Fruit fly (Drosophila melanogaster) whole organism, adult: Measurements from ENCODE around the gene CG42564.

Source experiments
- CG11617 ChIP-seq: fragments of 200-800 bp; sonication (Bioruptor generic); optimal IDR thresholded peaks from 2 replicates; lab custom pipeline; 2017; ENCODE audit warnings: mild to moderate bottlenecking, missing biosample characterization, missing genetic modification reagents, missing genetic modification characterization
- CG12768 ChIP-seq: fragments of 200-800 bp; sonication (Bioruptor generic); optimal IDR thresholded peaks from 2 replicates; lab custom pipeline; 2017; ENCODE audit warnings: missing biosample characterization, missing genetic modification characterization, mild to moderate bottlenecking, moderate library complexity, missing genetic modification reagents
- CG14711 ChIP-seq: fragments of 200-800 bp; sonication (Bioruptor generic); optimal IDR thresholded peaks from 2 replicates; lab custom pipeline; 2018; ENCODE audit warnings: missing biosample characterization, mild to moderate bottlenecking, missing genetic modification characterization, moderate library complexity
- CG33017 ChIP-seq: fragments of 200-800 bp; sonication (Bioruptor generic); optimal IDR thresholded peaks from 2 replicates; lab custom pipeline; 2018; ENCODE audit warnings: missing biosample characterization, mild to moderate bottlenecking, missing genetic modification characterization, moderate library complexity
- CG5204 ChIP-seq: fragments of 200-800 bp; sonication (Bioruptor generic); optimal IDR thresholded peaks from 2 replicates; lab custom pipeline; 2016; ENCODE audit warnings: missing biosample characterization, missing genetic modification characterization
- Crg-1 ChIP-seq: fragments of 200-800 bp; sonication (Bioruptor generic); optimal IDR thresholded peaks from 2 replicates; lab custom pipeline; 2016; ENCODE audit warnings: missing biosample characterization, missing genetic modification characterization
- Mnt ChIP-seq: fragments of 200-800 bp; sonication (Bioruptor generic); optimal IDR thresholded peaks from 2 replicates; lab custom pipeline; 2016; ENCODE audit warnings: missing biosample characterization, mild to moderate bottlenecking, missing genetic modification characterization
- cic ChIP-seq: fragments of 200-800 bp; sonication (Bioruptor generic); optimal IDR thresholded peaks from 2 replicates; lab custom pipeline; 2017; ENCODE audit warnings: missing biosample characterization, mild to moderate bottlenecking, missing genetic modification characterization, moderate library complexity
- cnc ChIP-seq, 2 experiments: fragments of >200 bp; optimal IDR thresholded peaks; 2 replicates each; lab custom pipeline; 2017
- kay ChIP-seq: fragments of 200-800 bp; sonication (Bioruptor generic); peaks from one replicate; lab custom pipeline; 2016; ENCODE audit warnings: missing biosample characterization, missing genetic modification characterization, borderline replicate concordance
- ovo ChIP-seq: fragments of 200-800 bp; sonication (Bioruptor generic); optimal IDR thresholded peaks from 2 replicates; lab custom pipeline; 2016; ENCODE audit warnings: missing biosample characterization, missing genetic modification characterization
- pad ChIP-seq: fragments of 200-800 bp; sonication (Bioruptor generic); optimal IDR thresholded peaks from 3 replicates; lab custom pipeline; 2017; ENCODE audit warnings: missing biosample characterization, missing genetic modification characterization, mild to moderate bottlenecking, moderate library complexity, missing genetic modification reagents
- tj ChIP-seq: fragments of 200-800 bp; sonication (Bioruptor generic); optimal IDR thresholded peaks from 3 replicates; lab custom pipeline; 2017; ENCODE audit warnings: missing biosample characterization, mild to moderate bottlenecking, missing genetic modification characterization, moderate library complexity

DNA sequence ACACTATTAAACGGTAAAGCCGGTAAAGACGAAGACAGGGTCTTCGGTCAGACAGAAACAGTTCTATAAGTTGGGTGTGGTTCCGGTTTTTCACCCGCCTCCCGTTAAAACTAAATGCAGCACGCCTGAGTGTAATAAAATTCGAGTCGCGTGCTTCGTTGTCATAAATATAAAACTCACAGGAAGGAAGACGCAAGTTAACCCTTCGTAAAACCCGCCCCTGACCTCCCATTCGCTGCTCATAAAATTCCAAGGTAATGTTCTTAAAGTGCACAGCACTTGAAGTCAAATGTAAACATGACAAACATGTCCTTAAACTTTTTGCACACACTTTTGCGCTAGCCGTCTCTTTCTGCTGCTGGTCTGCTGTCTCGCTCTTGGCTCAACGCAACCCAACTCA is 47.0 kb downstream of the CG42564 start:
- TF ChIP-seq CG5204: no peak
- no peak for TF ChIP-seq tj
- no peak for TF ChIP-seq CG14711 (tag; lab: Kevin White, UChicago)
- TF ChIP-seq kay (GFP tag; lab: Kevin White, UChicago): no peak
- no peak for TF ChIP-seq Crg-1 (GFP tag; lab: Kevin White, UChicago)
- no peak for TF ChIP-seq pad
- no peak for TF ChIP-seq cnc (optimal IDR thresholded peaks at IDR 0.05; lab: Kevin White, UChicago)
- TF ChIP-seq ovo (GFP tag; lab: Kevin White, UChicago): no peak
- no peak for TF ChIP-seq cic (GFP tag; lab: Kevin White, UChicago)
- TF ChIP-seq CG33017 (tag; lab: Kevin White, UChicago): no peak
- no peak for TF ChIP-seq Mnt
- no peak for TF ChIP-seq CG11617 (GFP tag; lab: Kevin White, UChicago)
- TF ChIP-seq CG12768 (GFP tag; lab: Kevin White, UChicago): no peak
